Worm (Caenorhabditis elegans) whole organism, mixed stage, embryonic: ENCODE data around the gene C41H7.9.

ENCODE experiments used
- M03D4.4 ChIP-seq: sonication (generic microtip); optimal IDR thresholded peaks from 2 replicates; lab custom pipeline; 2017; ENCODE audit warnings: mild to moderate bottlenecking, missing genetic modification characterization, missing compliant biosample characterization
- bed-3 ChIP-seq: fragments of 200-800 bp; sonication (Bioruptor generic); optimal IDR thresholded peaks from 3 replicates; lab custom pipeline; 2018; ENCODE audit warnings: mild to moderate bottlenecking, missing genetic modification characterization, moderate library complexity, missing compliant biosample characterization
- blmp-1 ChIP-seq: fragments of 150-350 bp; optimal IDR thresholded peaks from 2 replicates; lab custom pipeline; 2014; ENCODE audit warnings: missing biosample characterization, missing genetic modification characterization
- ceh-39 ChIP-seq: fragments of 150-350 bp; optimal IDR thresholded peaks from 2 replicates; lab custom pipeline; 2014; ENCODE audit warnings: missing biosample characterization, missing genetic modification characterization
- ceh-43 ChIP-seq: fragments of 200-800 bp; sonication (Bioruptor generic); optimal IDR thresholded peaks from 2 replicates; lab custom pipeline; 2018; ENCODE audit warnings: mild to moderate bottlenecking, missing genetic modification characterization, moderate library complexity, missing compliant biosample characterization
- ceh-83 ChIP-seq: fragments of 200-800 bp; sonication (Bioruptor generic); optimal IDR thresholded peaks from 2 replicates; lab custom pipeline; 2018; ENCODE audit warnings: mild to moderate bottlenecking, missing genetic modification characterization, missing compliant biosample characterization
- ces-1 ChIP-seq: fragments of 150-350 bp; optimal IDR thresholded peaks from 2 replicates; lab custom pipeline; 2014; ENCODE audit warnings: missing biosample characterization, missing genetic modification reagents, missing genetic modification characterization
- cnd-1 ChIP-seq: fragments of 200-800 bp; sonication (Bioruptor generic); optimal IDR thresholded peaks from 2 replicates; lab custom pipeline; 2018; ENCODE audit warnings: mild to moderate bottlenecking, missing genetic modification characterization, missing compliant biosample characterization
- drap-1 ChIP-seq: fragments of 200-800 bp; sonication (Bioruptor generic); optimal IDR thresholded peaks from 3 replicates; lab custom pipeline; 2018; ENCODE audit warnings: mild to moderate bottlenecking, missing genetic modification characterization, missing compliant biosample characterization
- elt-1 ChIP-seq: sonication (generic microtip); optimal IDR thresholded peaks from 2 replicates; lab custom pipeline; 2017; ENCODE audit warnings: missing genetic modification characterization, mild to moderate bottlenecking, missing compliant biosample characterization, antibody characterized with exemption, moderate library complexity, borderline replicate concordance; ENCODE audit not compliant: insufficient read depth
- elt-3 ChIP-seq: fragments of 150-350 bp; optimal IDR thresholded peaks from 2 replicates; lab custom pipeline; 2014; ENCODE audit warnings: missing biosample characterization, missing genetic modification characterization
- flh-1 ChIP-seq: fragments of 200-800 bp; sonication (Bioruptor generic); optimal IDR thresholded peaks from 2 replicates; lab custom pipeline; 2018; ENCODE audit warnings: mild to moderate bottlenecking, missing genetic modification characterization, moderate library complexity, missing compliant biosample characterization
- ham-2 ChIP-seq: fragments of 200-800 bp; sonication (Bioruptor generic); optimal IDR thresholded peaks from 2 replicates; lab custom pipeline; 2018; ENCODE audit warnings: mild to moderate bottlenecking, missing genetic modification characterization, missing compliant biosample characterization
- hlh-1 ChIP-seq: fragments of 150-350 bp; optimal IDR thresholded peaks from 2 replicates; lab custom pipeline; 2014; ENCODE audit warnings: missing biosample characterization, missing genetic modification reagents, missing genetic modification characterization
- lin-13 ChIP-seq: fragments of 150-350 bp; optimal IDR thresholded peaks from 2 replicates; lab custom pipeline; 2014; ENCODE audit warnings: missing biosample characterization, missing genetic modification characterization
- lin-32 ChIP-seq: fragments of 200-800 bp; sonication (Bioruptor generic); optimal IDR thresholded peaks from 2 replicates; lab custom pipeline; 2018; ENCODE audit warnings: mild to moderate bottlenecking, missing genetic modification characterization, missing compliant biosample characterization
- lsy-2 ChIP-seq: fragments of 150-350 bp; optimal IDR thresholded peaks from 2 replicates; lab custom pipeline; 2014; ENCODE audit warnings: missing biosample characterization, missing genetic modification characterization
- mab-5 ChIP-seq: fragments of 150-350 bp; optimal IDR thresholded peaks from 2 replicates; lab custom pipeline; 2014; ENCODE audit warnings: missing biosample characterization, missing genetic modification characterization
- mep-1 ChIP-seq: fragments of 150-350 bp; optimal IDR thresholded peaks from 2 replicates; lab custom pipeline; 2017; ENCODE audit warnings: missing biosample characterization, missing genetic modification reagents, missing genetic modification characterization, inconsistent platforms
- mls-2 ChIP-seq: sonication (generic microtip); optimal IDR thresholded peaks from 2 replicates; lab custom pipeline; 2016; ENCODE audit warnings: mild to moderate bottlenecking, missing genetic modification characterization, moderate library complexity, missing compliant biosample characterization
- nhr-12 ChIP-seq: fragments of 150-350 bp; optimal IDR thresholded peaks from 2 replicates; lab custom pipeline; 2014; ENCODE audit warnings: missing biosample characterization, missing genetic modification characterization
- nhr-2 ChIP-seq: fragments of 150-350 bp; optimal IDR thresholded peaks from 2 replicates; lab custom pipeline; 2014; ENCODE audit warnings: missing biosample characterization, missing genetic modification characterization
- nhr-237 ChIP-seq: fragments of 150-350 bp; optimal IDR thresholded peaks from 2 replicates; lab custom pipeline; 2014; ENCODE audit warnings: missing biosample characterization, missing genetic modification characterization
- nhr-28 ChIP-seq: fragments of 150-350 bp; optimal IDR thresholded peaks from 2 replicates; lab custom pipeline; 2014; ENCODE audit warnings: missing biosample characterization, missing genetic modification characterization
- nhr-76 ChIP-seq: sonication (generic microtip); optimal IDR thresholded peaks from 2 replicates; lab custom pipeline; 2017; ENCODE audit warnings: missing biosample characterization, missing genetic modification characterization
- pha-4 ChIP-seq: fragments of 150-350 bp; optimal IDR thresholded peaks from 2 replicates; lab custom pipeline; 2018; ENCODE audit warnings: missing biosample characterization, missing genetic modification reagents, missing genetic modification characterization
- sem-2 ChIP-seq: fragments of 200-800 bp; sonication (Bioruptor generic); optimal IDR thresholded peaks from 2 replicates; lab custom pipeline; 2018; ENCODE audit warnings: mild to moderate bottlenecking, missing genetic modification characterization, missing compliant biosample characterization
- sptf-1 ChIP-seq: sonication (generic microtip); optimal IDR thresholded peaks from 2 replicates; lab custom pipeline; 2017; ENCODE audit warnings: mild to moderate bottlenecking, missing genetic modification characterization, moderate library complexity, missing compliant biosample characterization
- tbx-8 ChIP-seq: fragments of 200-800 bp; sonication (Bioruptor generic); optimal IDR thresholded peaks from 2 replicates; lab custom pipeline; 2018; ENCODE audit warnings: mild to moderate bottlenecking, missing genetic modification characterization, moderate library complexity, missing compliant biosample characterization
- unc-39 ChIP-seq: fragments of 150-350 bp; optimal IDR thresholded peaks from 2 replicates; lab custom pipeline; 2014; ENCODE audit warnings: missing biosample characterization, missing genetic modification characterization
- unc-62 ChIP-seq: fragments of 150-350 bp; optimal IDR thresholded peaks from 2 replicates; lab custom pipeline; 2014; ENCODE audit warnings: missing biosample characterization, missing genetic modification reagents, missing genetic modification characterization
- zip-8 ChIP-seq: fragments of 150-350 bp; optimal IDR thresholded peaks from 2 replicates; lab custom pipeline; 2014; ENCODE audit warnings: missing biosample characterization, missing genetic modification characterization
- ztf-11 ChIP-seq: fragments of 150-350 bp; optimal IDR thresholded peaks from 2 replicates; lab custom pipeline; 2014; ENCODE audit warnings: missing biosample characterization, missing genetic modification characterization

C41H7.9 gene

ce11 chrII:3054221-3054620 lies 42.2 kb upstream of the C41H7.9 start, which contains the start of gene lido-13:
TSS of gene lido-13 (minus strand) at chrII:3054321.
- TF ChIP-seq cnd-1 (tag; lab: Kevin White, UChicago), result no peak
- no peak for TF ChIP-seq drap-1 (GFP tag; lab: Kevin White, UChicago)
- no peak for TF ChIP-seq nhr-12 (tag; lab: Kevin White, UChicago)
- no peak for TF ChIP-seq ceh-39
- TF ChIP-seq flh-1, result no peak
- TF ChIP-seq zip-8 (tag; lab: Kevin White, UChicago), result no peak
- TF ChIP-seq lin-13, result no peak
- TF ChIP-seq lsy-2 (tag; lab: Kevin White, UChicago), result no peak
- no peak for TF ChIP-seq lin-32 (GFP tag; lab: Kevin White, UChicago)

- no peak for TF ChIP-seq unc-62 (GFP tag; lab: Kevin White, UChicago)
- TF ChIP-seq cnd-1 (tag; lab: Kevin White, UChicago), result no peak
- no peak for TF ChIP-seq ceh-43 (GFP tag; lab: Kevin White, UChicago)
- TF ChIP-seq tbx-8, result no peak
- no peak for TF ChIP-seq hlh-1 (tag; lab: Kevin White, UChicago)
- TF ChIP-seq bed-3, result no peak
- no peak for TF ChIP-seq elt-3 (tag; lab: Kevin White, UChicago)
- no peak for TF ChIP-seq M03D4.4 (tag; lab: Kevin White, UChicago)
- no peak for TF ChIP-seq nhr-2
- no peak for TF ChIP-seq lsy-2 (tag; lab: Kevin White, UChicago)
- no peak for TF ChIP-seq nhr-28 (tag; lab: Kevin White, UChicago)
- TF ChIP-seq nhr-76, result no peak
- TF ChIP-seq elt-1 (tag; lab: Kevin White, UChicago), result no peak
- no peak for TF ChIP-seq nhr-237 (tag; lab: Kevin White, UChicago)
- TF ChIP-seq ham-2, result no peak
- no peak for TF ChIP-seq mep-1
- TF ChIP-seq ztf-11 (tag; lab: Kevin White, UChicago), result no peak
- no peak for TF ChIP-seq sptf-1 (tag; lab: Kevin White, UChicago)
- TF ChIP-seq flh-1, result no peak
- TF ChIP-seq sem-2 (GFP tag; lab: Kevin White, UChicago), result no peak
These were observed 41.7 kb upstream of the C41H7.9 start for ce11 chrII:3053689-3054088.

- TF ChIP-seq mep-1 (no peak), ces-1 (no peak), ham-2 (no peak), lin-32 (GFP tag; lab: Kevin White, UChicago) (no peak), mab-5 (tag; lab: Kevin White, UChicago) (no peak), drap-1 (GFP tag; lab: Kevin White, UChicago) (no peak), sptf-1 (tag; lab: Kevin White, UChicago) (no peak), ztf-11 (tag; lab: Kevin White, UChicago) (no peak), flh-1 (no peak), mls-2 (tag; lab: Kevin White, UChicago) (no peak), cnd-1 (tag; lab: Kevin White, UChicago) (no peak), sem-2 (GFP tag; lab: Kevin White, UChicago) (no peak), blmp-1 (no peak), elt-3 (tag; lab: Kevin White, UChicago) (no peak)
- TF ChIP-seq, all 35 proteins: peak for 0
These were observed 40.8 kb upstream of the C41H7.9 start for ce11 chrII:3052843-3053242.

- TF ChIP-seq cnd-1 (tag; lab: Kevin White, UChicago), result no peak
- no peak for TF ChIP-seq flh-1
- no peak for TF ChIP-seq ham-2
- TF ChIP-seq, all 35 proteins: peak for 0
These were observed 39.3 kb upstream of the C41H7.9 start for ce11 chrII:3051332-3051731.

- TF ChIP-seq ceh-83 (no peak), drap-1 (GFP tag; lab: Kevin White, UChicago) (no peak), pha-4 (no peak), ceh-43 (GFP tag; lab: Kevin White, UChicago) (no peak), elt-1 (tag; lab: Kevin White, UChicago) (no peak), unc-39 (no peak), nhr-28 (tag; lab: Kevin White, UChicago) (no peak)
These were observed 38.7 kb upstream of the C41H7.9 start, which contains the start of gene sri-31 for ce11 chrII:3050703-3051102. TSS of gene sri-31 (plus strand) at chrII:3051003.
